Worm (Caenorhabditis elegans) whole organism, L2 larva: ENCODE data around the gene R12C12.7.

Experiments used
- F13H6.1 ChIP-seq: sonication (generic microtip); optimal IDR thresholded peaks from 2 replicates; lab custom pipeline; 2016; ENCODE audit warnings: missing genetic modification characterization, missing compliant biosample characterization
- R02D3.7 ChIP-seq: fragments of 150-350 bp; optimal IDR thresholded peaks from 2 replicates; lab custom pipeline; 2014; ENCODE audit warnings: missing biosample characterization, missing genetic modification characterization
- ceh-82 ChIP-seq: fragments of 150-350 bp; optimal IDR thresholded peaks from 2 replicates; lab custom pipeline; 2014; ENCODE audit warnings: missing biosample characterization, missing genetic modification characterization
- elt-1 ChIP-seq: fragments of 150-350 bp; optimal IDR thresholded peaks from 2 replicates; lab custom pipeline; 2014; ENCODE audit warnings: missing biosample characterization, missing genetic modification characterization
- elt-3 ChIP-seq: sonication (generic microtip); optimal IDR thresholded peaks from 2 replicates; lab custom pipeline; 2017; ENCODE audit warnings: missing biosample characterization, missing genetic modification characterization
- lin-13 ChIP-seq: fragments of 150-350 bp; optimal IDR thresholded peaks from 2 replicates; lab custom pipeline; 2014; ENCODE audit warnings: missing biosample characterization, missing genetic modification reagents, missing genetic modification characterization
- mab-5 ChIP-seq: fragments of 150-350 bp; optimal IDR thresholded peaks from 2 replicates; lab custom pipeline; 2014; ENCODE audit warnings: missing biosample characterization, missing genetic modification characterization
- mbf-1 ChIP-seq: sonication (generic microtip); optimal IDR thresholded peaks from 2 replicates; lab custom pipeline; 2017; ENCODE audit warnings: missing biosample characterization, missing genetic modification characterization
- snpc-4 ChIP-seq: fragments of 150-350 bp; optimal IDR thresholded peaks from 2 replicates; lab custom pipeline; 2014; ENCODE audit warnings: missing biosample characterization, missing genetic modification characterization
- unc-62 ChIP-seq: fragments of 150-350 bp; optimal IDR thresholded peaks from 2 replicates; lab custom pipeline; 2014; ENCODE audit warnings: missing biosample characterization, missing genetic modification reagents, missing genetic modification characterization
- ztf-11 ChIP-seq: sonication (generic microtip); optimal IDR thresholded peaks from 2 replicates; lab custom pipeline; 2017; ENCODE audit warnings: missing biosample characterization, missing genetic modification characterization

DNA sequence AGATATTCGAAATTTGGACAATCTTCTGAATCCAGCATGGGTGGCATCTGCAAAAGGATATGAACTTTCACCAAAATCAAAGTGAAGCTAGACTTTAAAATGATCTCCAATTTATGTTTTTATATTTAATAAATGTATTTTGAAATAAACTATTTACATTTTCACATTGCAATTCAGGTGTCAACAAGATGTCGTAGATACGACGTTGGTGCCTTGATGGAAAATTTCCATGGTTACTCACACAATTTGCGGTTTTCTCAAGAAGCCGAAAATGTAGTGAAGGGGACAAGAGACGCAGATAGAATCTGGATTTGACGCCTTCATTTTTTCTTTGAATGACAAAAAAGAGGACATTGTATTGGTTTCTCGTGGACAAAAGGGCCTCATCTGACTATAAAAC is 43.7 kb upstream of the R12C12.7 start, which contains the start of gene rgs-3:
- TF ChIP-seq F13H6.1 (tag; lab: Kevin White, UChicago) (no peak), lin-13 (GFP tag; lab: Kevin White, UChicago) (no peak), snpc-4 (tag; lab: Kevin White, UChicago) (no peak), ztf-11 (tag; lab: Kevin White, UChicago) (no peak), ceh-82 (tag; lab: Kevin White, UChicago) (no peak), mbf-1 (tag; lab: Kevin White, UChicago) (no peak), unc-62 (no peak), elt-1 (tag; lab: Kevin White, UChicago) (no peak), R02D3.7 (no peak), elt-3 (tag; lab: Kevin White, UChicago) (no peak), mab-5 (tag; lab: Kevin White, UChicago) (no peak)
